Worm (Caenorhabditis elegans): Measurements from ENCODE around the gene K08H2.2.

K08H2.2 gene

DNA sequence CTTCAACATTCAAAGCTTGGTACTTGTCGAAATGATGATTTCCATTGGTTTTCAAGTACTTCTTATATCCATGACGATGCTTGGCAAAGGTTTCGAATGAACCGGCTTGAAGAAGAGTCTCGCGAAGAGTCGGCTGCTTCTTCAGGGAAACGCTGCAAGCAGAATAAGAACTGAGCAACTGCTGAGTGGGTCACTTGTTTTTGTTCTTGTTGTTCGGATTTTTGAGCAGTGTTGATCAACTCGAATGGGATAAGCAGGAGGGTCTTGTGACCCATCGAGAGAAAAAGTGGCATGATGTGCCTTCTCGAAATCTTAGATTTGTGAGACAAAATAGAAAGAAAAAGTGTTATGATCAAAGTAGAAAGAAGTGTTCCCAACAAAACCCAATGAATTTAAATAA is 14.2 kb downstream of the K08H2.2 start:
- no peak for TF ChIP-seq tab-1 (GFP tag; IDR thresholded peaks at IDR 0.05)
- no peak for TF ChIP-seq klf-2 (GFP tag; conservative IDR thresholded peaks at IDR 0.05)
- no peak for TF ChIP-seq ztf-29 (GFP tag; IDR thresholded peaks at IDR 0.05)
- TF ChIP-seq T22C8.4 (GFP tag; IDR thresholded peaks at IDR 0.05): no peak
- no peak for TF ChIP-seq cog-1 (tag; optimal IDR thresholded peaks at IDR 0.05)

DNA sequence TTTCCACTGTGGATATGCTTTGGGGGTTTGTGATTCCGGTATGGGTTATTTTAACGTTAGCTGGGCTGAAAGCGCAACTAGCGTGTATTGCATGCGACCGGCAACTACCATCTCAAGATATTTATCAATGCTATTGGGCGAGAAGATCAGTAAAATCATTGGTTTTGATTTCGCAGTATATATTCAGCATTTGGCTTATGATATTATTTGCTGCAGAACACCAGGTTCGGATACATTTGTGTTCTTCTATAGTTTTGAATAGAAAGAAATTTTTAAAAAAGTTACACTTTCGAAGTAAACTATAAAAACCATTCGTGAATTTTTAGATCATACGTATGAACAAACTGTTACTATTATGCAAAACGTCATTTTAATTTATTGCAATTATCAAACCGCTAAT is 16.8 kb downstream of the K08H2.2 start:
- TF ChIP-seq tab-1 (GFP tag; IDR thresholded peaks at IDR 0.05) (no peak), flt-1 (GFP tag; IDR thresholded peaks at IDR 0.05) (no peak), ref-1 (GFP tag; conservative IDR thresholded peaks at IDR 0.05) (no peak), ztf-29 (GFP tag; IDR thresholded peaks at IDR 0.05) (no peak), klf-2 (GFP tag; conservative IDR thresholded peaks at IDR 0.05) (no peak), med-1 (GFP tag; optimal IDR thresholded peaks at IDR 0.05; ENCODE audit: insufficient read depth) (no peak), T22C8.4 (GFP tag; IDR thresholded peaks at IDR 0.05) (no peak), ztf-23 (GFP tag; IDR thresholded peaks at IDR 0.05) (no peak), cog-1 (tag; optimal IDR thresholded peaks at IDR 0.05) (no peak)

ce11 chrX:13216802-13217201 is 18.0 kb downstream of the K08H2.2 start, which contains the start of gene R12H7.4:
TSS of gene R12H7.4 (plus strand) at chrX:13217102.
- TF ChIP-seq ztf-23 (GFP tag; IDR thresholded peaks at IDR 0.05) (no peak), med-1 (GFP tag; optimal IDR thresholded peaks at IDR 0.05; ENCODE audit: insufficient read depth) (no peak), ref-1 (GFP tag; conservative IDR thresholded peaks at IDR 0.05) (no peak), klf-2 (GFP tag; conservative IDR thresholded peaks at IDR 0.05) (no peak), T22C8.4 (GFP tag; IDR thresholded peaks at IDR 0.05) (no peak), tab-1 (GFP tag; IDR thresholded peaks at IDR 0.05) (no peak), flt-1 (GFP tag; IDR thresholded peaks at IDR 0.05) (no peak), cog-1 (tag; optimal IDR thresholded peaks at IDR 0.05) (no peak), ztf-29 (GFP tag; IDR thresholded peaks at IDR 0.05) (no peak)

DNA sequence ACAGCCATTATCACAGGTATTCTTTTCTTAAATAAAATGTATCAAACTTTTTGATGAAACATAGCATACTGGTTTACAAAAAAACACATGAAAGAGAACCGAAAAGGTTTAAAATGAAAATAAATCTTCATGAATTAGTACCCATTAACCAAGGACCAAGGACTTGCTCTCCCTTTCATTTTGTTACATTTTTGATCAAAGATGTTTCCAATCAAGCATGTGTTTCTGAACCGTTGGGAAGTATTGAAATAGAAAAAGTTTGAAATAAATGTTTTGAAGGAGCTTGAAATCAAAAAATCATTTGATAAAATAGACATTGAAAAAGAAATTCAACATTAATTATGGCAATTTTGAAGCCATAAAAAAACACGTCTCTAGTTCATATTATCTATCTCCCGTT is 22.3 kb downstream of the K08H2.2 start:
- TF ChIP-seq T22C8.4 (GFP tag; IDR thresholded peaks at IDR 0.05): no peak
- TF ChIP-seq flt-1 (GFP tag; IDR thresholded peaks at IDR 0.05): no peak
- no peak for TF ChIP-seq tab-1 (GFP tag; IDR thresholded peaks at IDR 0.05)
- TF ChIP-seq med-1 (GFP tag; optimal IDR thresholded peaks at IDR 0.05; ENCODE audit: insufficient read depth): no peak
- no peak for TF ChIP-seq ref-1 (GFP tag; conservative IDR thresholded peaks at IDR 0.05)
- no peak for TF ChIP-seq klf-2 (GFP tag; conservative IDR thresholded peaks at IDR 0.05)
- TF ChIP-seq cog-1 (tag; optimal IDR thresholded peaks at IDR 0.05): no peak
- no peak for TF ChIP-seq ztf-23 (GFP tag; IDR thresholded peaks at IDR 0.05)
- TF ChIP-seq ztf-29 (GFP tag; IDR thresholded peaks at IDR 0.05): no peak

DNA sequence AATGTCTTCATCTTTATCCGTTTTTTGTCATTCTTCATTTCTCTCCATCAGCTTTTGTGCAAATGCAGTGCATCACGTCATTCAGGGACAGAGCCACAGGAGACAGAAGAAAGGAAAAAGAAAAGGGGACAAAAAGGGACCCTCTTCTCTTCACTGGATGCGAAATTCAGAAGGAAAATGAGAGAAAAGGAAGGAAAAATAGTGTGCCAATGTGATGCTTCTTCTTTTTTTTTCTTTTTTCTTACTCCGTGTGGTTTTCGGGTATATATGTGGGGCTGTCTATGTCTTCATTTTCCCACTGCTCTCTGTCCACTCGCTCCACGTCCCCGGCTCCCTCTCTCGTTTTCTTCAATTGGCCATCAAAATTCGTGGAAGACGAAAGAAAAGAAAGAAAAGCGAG is 24.3 kb downstream of the K08H2.2 start:
- no peak for TF ChIP-seq ztf-23 (GFP tag; IDR thresholded peaks at IDR 0.05)
- no peak for TF ChIP-seq flt-1 (GFP tag; IDR thresholded peaks at IDR 0.05)
- TF ChIP-seq cog-1 (tag; optimal IDR thresholded peaks at IDR 0.05): no peak
- no peak for TF ChIP-seq med-1 (GFP tag; optimal IDR thresholded peaks at IDR 0.05; ENCODE audit: insufficient read depth)

DNA sequence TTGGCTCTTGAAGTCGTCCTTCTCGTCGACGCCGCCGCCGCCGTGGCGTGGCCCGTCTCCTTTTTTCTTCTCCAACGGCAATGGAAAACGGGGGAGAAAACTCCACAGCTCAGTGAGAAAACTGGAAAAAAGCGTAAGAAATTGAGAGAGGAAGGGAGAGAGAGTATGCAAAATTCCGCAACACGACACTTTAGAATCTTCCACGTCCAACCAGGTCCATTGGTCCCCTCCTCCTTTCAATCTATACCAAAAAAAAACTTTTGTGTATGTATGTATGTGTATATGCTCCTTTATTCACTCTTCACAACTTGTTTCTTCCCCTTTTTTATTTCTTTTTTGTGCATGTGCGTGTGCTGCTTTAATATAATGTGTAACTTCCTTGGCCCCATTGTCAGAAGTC is 25.8 kb downstream of the K08H2.2 start:
- TF ChIP-seq cog-1 (tag; optimal IDR thresholded peaks at IDR 0.05) (no peak), ztf-23 (GFP tag; IDR thresholded peaks at IDR 0.05) (no peak), ref-1 (GFP tag; conservative IDR thresholded peaks at IDR 0.05) (no peak), tab-1 (GFP tag; IDR thresholded peaks at IDR 0.05) (no peak), klf-2 (GFP tag; conservative IDR thresholded peaks at IDR 0.05) (no peak)

ce11 chrX:13206911-13207310 is 27.9 kb downstream of the K08H2.2 start:
- TF ChIP-seq ztf-23 (GFP tag; IDR thresholded peaks at IDR 0.05): no peak
- no peak for TF ChIP-seq cog-1 (tag; optimal IDR thresholded peaks at IDR 0.05)
- TF ChIP-seq ztf-29 (GFP tag; IDR thresholded peaks at IDR 0.05): no peak; the same call in 1 of the 2 replicates
- no peak for TF ChIP-seq tab-1 (GFP tag; IDR thresholded peaks at IDR 0.05)

DNA sequence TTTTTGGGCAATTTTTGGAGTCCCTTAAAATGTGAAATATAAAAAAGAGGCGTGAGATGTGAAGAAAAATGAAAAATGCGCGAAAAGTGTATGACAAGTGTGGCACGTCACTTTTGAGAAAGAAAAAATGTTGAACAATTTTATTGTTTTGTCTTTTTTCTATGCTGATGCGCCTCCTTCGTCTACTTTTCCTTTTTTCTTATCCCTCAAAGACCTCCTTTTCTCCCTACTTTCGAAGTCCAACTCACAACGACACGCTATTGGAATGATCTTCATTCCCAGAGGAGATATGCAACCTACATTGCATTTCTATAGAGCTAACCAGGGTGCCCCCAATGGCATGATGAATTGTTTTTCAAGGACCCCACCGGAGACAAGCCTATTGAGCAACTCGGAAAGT is 28.8 kb downstream of the K08H2.2 start:
- TF ChIP-seq ref-1 (GFP tag; conservative IDR thresholded peaks at IDR 0.05) (no peak), klf-2 (GFP tag; conservative IDR thresholded peaks at IDR 0.05) (no peak), ztf-23 (GFP tag; IDR thresholded peaks at IDR 0.05) (no peak), tab-1 (GFP tag; IDR thresholded peaks at IDR 0.05) (no peak)

DNA sequence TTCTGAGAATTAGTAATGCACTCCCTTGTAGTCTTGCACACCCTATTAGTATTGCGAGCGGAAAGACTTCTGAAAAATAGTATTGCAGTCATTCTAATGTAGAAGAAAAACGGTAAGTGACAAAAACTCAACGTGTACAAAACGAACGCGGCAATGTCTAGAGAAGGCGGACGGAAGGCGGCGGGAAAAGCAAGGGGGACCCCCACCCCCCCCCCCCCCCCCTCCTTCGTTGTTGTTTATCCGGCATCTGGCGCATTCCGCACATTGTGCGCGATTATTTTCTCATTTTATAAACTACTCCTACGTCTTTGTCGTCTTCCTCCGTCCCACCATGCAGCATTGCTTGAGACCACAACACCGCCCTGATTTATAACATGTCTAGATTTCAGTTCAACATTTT is 32.5 kb downstream of the K08H2.2 start:
- TF ChIP-seq flt-1 (GFP tag; IDR thresholded peaks at IDR 0.05): no peak

DNA sequence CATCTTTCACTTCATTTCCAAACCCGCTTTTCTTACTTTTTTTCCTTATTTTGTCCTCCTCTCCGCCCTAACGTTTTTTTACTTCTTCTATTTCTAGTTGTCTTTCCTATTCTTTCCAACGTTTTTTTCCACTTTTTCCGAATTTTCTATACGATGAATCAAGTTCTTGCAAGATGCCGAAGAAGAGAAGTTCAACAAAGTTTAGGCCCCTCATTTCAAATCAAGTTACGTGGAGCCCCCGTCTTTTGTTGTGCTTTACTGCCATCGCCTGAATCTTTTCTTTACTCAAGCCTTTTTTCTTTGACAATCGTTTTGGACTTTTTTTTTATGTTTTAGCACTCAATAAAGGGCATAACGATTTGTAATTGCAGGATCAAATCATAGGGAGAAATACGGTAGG is 33.4 kb downstream of the K08H2.2 start, which contains the start of gene unc-9:
TSS of gene unc-9 (plus strand) at position 370 of the 400 bp plus-strand sequence.
- TF ChIP-seq cog-1 (tag; optimal IDR thresholded peaks at IDR 0.05) (no peak), flt-1 (GFP tag; IDR thresholded peaks at IDR 0.05) (no peak), ref-1 (GFP tag; conservative IDR thresholded peaks at IDR 0.05) (no peak), ztf-29 (GFP tag; IDR thresholded peaks at IDR 0.05) (no peak), tab-1 (GFP tag; IDR thresholded peaks at IDR 0.05) (no peak), ztf-23 (GFP tag; IDR thresholded peaks at IDR 0.05) (no peak), med-1 (GFP tag; optimal IDR thresholded peaks at IDR 0.05; ENCODE audit: insufficient read depth) (no peak)

ce11 chrX:13200312-13200711 is 34.5 kb downstream of the K08H2.2 start:
- TF ChIP-seq ztf-23 (GFP tag; IDR thresholded peaks at IDR 0.05) (no peak), ref-1 (GFP tag; conservative IDR thresholded peaks at IDR 0.05) (no peak), klf-2 (GFP tag; conservative IDR thresholded peaks at IDR 0.05) (no peak), ztf-29 (GFP tag; IDR thresholded peaks at IDR 0.05) (no peak), tab-1 (GFP tag; IDR thresholded peaks at IDR 0.05) (no peak), T22C8.4 (GFP tag; IDR thresholded peaks at IDR 0.05) (no peak), flt-1 (GFP tag; IDR thresholded peaks at IDR 0.05) (no peak), cog-1 (tag; optimal IDR thresholded peaks at IDR 0.05) (no peak), med-1 (GFP tag; optimal IDR thresholded peaks at IDR 0.05; ENCODE audit: insufficient read depth) (no peak)

Data from whole organism, midembryonic.